Worm (Caenorhabditis elegans) whole organism, L3 larva: ENCODE measurements around the gene ZK6.6.

Experiments
- ceh-28 ChIP-seq: fragments of 150-350 bp; optimal IDR thresholded peaks from 2 replicates; lab custom pipeline; 2014; ENCODE audit warnings: missing biosample characterization, missing genetic modification reagents, missing genetic modification characterization
- ceh-82 ChIP-seq: fragments of 150-350 bp; optimal IDR thresholded peaks from 2 replicates; lab custom pipeline; 2014; ENCODE audit warnings: missing biosample characterization, missing genetic modification characterization
- daf-12 ChIP-seq: fragments of 150-350 bp; optimal IDR thresholded peaks from 2 replicates; lab custom pipeline; 2014; ENCODE audit warnings: missing biosample characterization, missing genetic modification reagents, missing genetic modification characterization
- nhr-11 ChIP-seq: fragments of 150-350 bp; optimal IDR thresholded peaks from 2 replicates; lab custom pipeline; 2014; ENCODE audit warnings: missing biosample characterization, missing genetic modification characterization
- nhr-76 ChIP-seq: fragments of 150-350 bp; sonication (generic microtip); optimal IDR thresholded peaks from 5 replicates; lab custom pipeline; 2014; ENCODE audit warnings: missing biosample characterization, missing genetic modification characterization
- skn-1 ChIP-seq: fragments of 150-350 bp; optimal IDR thresholded peaks from 2 replicates; lab custom pipeline; 2014; ENCODE audit warnings: missing biosample characterization, missing genetic modification characterization
- unc-62 ChIP-seq: fragments of 150-350 bp; sonication (generic microtip); optimal IDR thresholded peaks from 4 replicates; lab custom pipeline; 2014; ENCODE audit warnings: missing biosample characterization, missing genetic modification reagents, missing genetic modification characterization
- zag-1 ChIP-seq: fragments of 150-350 bp; optimal IDR thresholded peaks from 2 replicates; lab custom pipeline; 2014; ENCODE audit warnings: missing biosample characterization, missing genetic modification characterization
- ztf-4 ChIP-seq: fragments of 150-350 bp; optimal IDR thresholded peaks from 2 replicates; lab custom pipeline; 2014; ENCODE audit warnings: missing biosample characterization, missing genetic modification characterization

ce11 chrV:440923-441322, 52.4 kb downstream of the ZK6.6 start, which contains the start of gene B0554.7:
- TF ChIP-seq unc-62 (GFP tag; lab: Kevin White, UChicago) (no peak), skn-1 (no peak), nhr-11 (tag; lab: Kevin White, UChicago) (no peak), nhr-76 (tag; lab: Kevin White, UChicago) (no peak), ceh-82 (tag; lab: Kevin White, UChicago) (no peak), ztf-4 (no peak), ceh-28 (no peak), daf-12 (no peak), zag-1 (tag; lab: Kevin White, UChicago) (no peak)
